Worm (Caenorhabditis elegans): ENCODE measurements around the gene F26D11.2.

Gene F26D11.2

ce11 chrV:8005000-8005399, 45.9 kb downstream of the F26D11.2 start, which contains the start of gene Y97E10AR.8:
Gene Y97E10AR.8 (plus strand): TSS chrV:8005300.
- TF ChIP-seq ama-1 (optimal IDR thresholded peaks at IDR 0.05), result no peak
- TF ChIP-seq ama-1 (GFP tag; optimal IDR thresholded peaks at IDR 0.05), result no peak
- TF ChIP-seq snpc-1.1 (tag; optimal IDR thresholded peaks at IDR 0.05; ENCODE audit: insufficient read depth), result no peak
- no peak for TF ChIP-seq somi-1 (GFP tag; optimal IDR thresholded peaks at IDR 0.05)
- TF ChIP-seq fkh-3 (tag; optimal IDR thresholded peaks at IDR 0.05), result no peak
- TF ChIP-seq T07F8.4 (tag; optimal IDR thresholded peaks at IDR 0.05), result no peak
- no peak for TF ChIP-seq attf-5 (GFP tag; optimal IDR thresholded peaks at IDR 0.05)
- no peak for TF ChIP-seq nfya-2 (GFP tag; IDR thresholded peaks at IDR 0.05)
- no peak for TF ChIP-seq akir-1 (GFP tag; optimal IDR thresholded peaks at IDR 0.05)
- TF ChIP-seq egl-44 (GFP tag; IDR thresholded peaks at IDR 0.05), result no peak
- TF ChIP-seq ceh-58 (GFP tag; IDR thresholded peaks at IDR 0.05), result no peak
- no peak for TF ChIP-seq sea-2 (GFP tag; IDR thresholded peaks at IDR 0.05)
- TF ChIP-seq F39B2.1 (GFP tag; IDR thresholded peaks at IDR 0.05), result no peak
- no peak for TF ChIP-seq tbp1 (GFP tag; optimal IDR thresholded peaks at IDR 0.05)
- no peak for TF ChIP-seq D2030.7 (GFP tag; IDR thresholded peaks at IDR 0.05)
- TF ChIP-seq chd-7 (tag; optimal IDR thresholded peaks at IDR 0.05), result no peak
- TF ChIP-seq sptf-2 (GFP tag; optimal IDR thresholded peaks at IDR 0.05), result no peak
- TF ChIP-seq ceh-27 (GFP tag; optimal IDR thresholded peaks at IDR 0.05), result no peak
- no peak for TF ChIP-seq bed-1 (GFP tag; IDR thresholded peaks at IDR 0.05)
- TF ChIP-seq F52B5.7 (tag; optimal IDR thresholded peaks at IDR 0.05), result no peak
- TF ChIP-seq die-1 (tag; optimal IDR thresholded peaks at IDR 0.05), result no peak

- 0 out of 2 replicates have a peak, but pooled peaks have one; percentile 20 for TF ChIP-seq ztf-25 (GFP tag; IDR thresholded peaks at IDR 0.05)
- TF ChIP-seq C06A6.2 (GFP tag; conservative IDR thresholded peaks at IDR 0.05), result no peak
- 0 out of 2 replicates have a peak, but pooled peaks have one; percentile 8 for TF ChIP-seq hsf-1 (GFP tag; IDR thresholded peaks at IDR 0.05)
- TF ChIP-seq snpc-3.4 (tag; optimal IDR thresholded peaks at IDR 0.05), result peak; percentile 6
- no peak for TF ChIP-seq snpc-1.3 (tag; optimal IDR thresholded peaks at IDR 0.05; ENCODE audit: insufficient read depth)
- peak; percentile 3 for TF ChIP-seq nhr-80 (tag; optimal IDR thresholded peaks at IDR 0.05)
- 0 out of 2 replicates have a peak, but pooled peaks have one; percentile 40 for TF ChIP-seq B0336.3 (GFP tag; IDR thresholded peaks at IDR 0.05)
These were observed 48.6 kb downstream of the F26D11.2 start, which contains the start of gene Y97E10AR.3 for ce11 chrV:8007460-8008292. Gene Y97E10AR.3 (minus strand): TSS chrV:8007510.

ce11 chrV:8010103-8010502, 51.0 kb downstream of the F26D11.2 start, which contains the start of gene Y97E10AR.4:
Gene Y97E10AR.4 (minus strand): TSS chrV:8010233.
- TF ChIP-seq egrh-3 (GFP tag; IDR thresholded peaks at IDR 0.05) (no peak), lsl-1 (GFP tag; optimal IDR thresholded peaks at IDR 0.05) (peak; percentile 66), ztf-6 (GFP tag; IDR thresholded peaks at IDR 0.05) (no peak), snpc-1.3 (tag; optimal IDR thresholded peaks at IDR 0.05; ENCODE audit: insufficient read depth) (peak; percentile 8), F33H1.4 (GFP tag; IDR thresholded peaks at IDR 0.05) (peak; percentile 57), ets-4 (GFP tag; optimal IDR thresholded peaks at IDR 0.05) (no peak), hmg-1.2 (GFP tag; IDR thresholded peaks at IDR 0.05) (0 out of 2 replicates have a peak, but pooled peaks have one; percentile 7), madf-6 (GFP tag; IDR thresholded peaks at IDR 0.05) (peak; percentile 39; the same call in 1 of the 2 replicates), madf-10 (tag; optimal IDR thresholded peaks at IDR 0.05) (no peak), F10E7.11 (tag; optimal IDR thresholded peaks at IDR 0.05) (no peak), madf-8 (GFP tag; conservative IDR thresholded peaks at IDR 0.05) (0 out of 2 replicates have a peak, but pooled peaks have one; percentile 26), snpc-4 (GFP tag; optimal IDR thresholded peaks at IDR 0.05) (no peak), snpc-4 (tag; optimal IDR thresholded peaks at IDR 0.05) (peak in 1 of 4 experiments; percentile 6)

All from whole organism, young adult.